Worm (Caenorhabditis elegans) whole organism, midembryonic: ENCODE measurements around the gene nhr-17.

Experiments
- flt-1 ChIP-seq: fragments of 200-800 bp; sonication (Bioruptor generic); IDR thresholded peaks from 2 replicates; pipeline ENCODE4 v1.3.6; 2022; ENCODE audit warnings: missing genetic modification characterization, missing compliant biosample characterization
- med-1 ChIP-seq: sonication (generic microtip); optimal IDR thresholded peaks from 2 replicates; lab custom pipeline; 2017; ENCODE audit warnings: missing genetic modification characterization, mild to moderate bottlenecking, missing compliant biosample characterization, antibody characterized with exemption, missing genetic modification reagents; ENCODE audit not compliant: insufficient read depth
- ref-1 ChIP-seq: fragments of 200-800 bp; sonication (Bioruptor generic); conservative IDR thresholded peaks from 2 replicates; pipeline ENCODE4 v1.3.6; 2022; ENCODE audit warnings: missing genetic modification reagents, missing genetic modification characterization, missing compliant biosample characterization
- ztf-29 ChIP-seq: fragments of 200-800 bp; sonication (Bioruptor generic); IDR thresholded peaks from 2 replicates; pipeline ENCODE4 v1.3.6; 2022; ENCODE audit warnings: missing genetic modification reagents, missing genetic modification characterization, missing compliant biosample characterization

DNA sequence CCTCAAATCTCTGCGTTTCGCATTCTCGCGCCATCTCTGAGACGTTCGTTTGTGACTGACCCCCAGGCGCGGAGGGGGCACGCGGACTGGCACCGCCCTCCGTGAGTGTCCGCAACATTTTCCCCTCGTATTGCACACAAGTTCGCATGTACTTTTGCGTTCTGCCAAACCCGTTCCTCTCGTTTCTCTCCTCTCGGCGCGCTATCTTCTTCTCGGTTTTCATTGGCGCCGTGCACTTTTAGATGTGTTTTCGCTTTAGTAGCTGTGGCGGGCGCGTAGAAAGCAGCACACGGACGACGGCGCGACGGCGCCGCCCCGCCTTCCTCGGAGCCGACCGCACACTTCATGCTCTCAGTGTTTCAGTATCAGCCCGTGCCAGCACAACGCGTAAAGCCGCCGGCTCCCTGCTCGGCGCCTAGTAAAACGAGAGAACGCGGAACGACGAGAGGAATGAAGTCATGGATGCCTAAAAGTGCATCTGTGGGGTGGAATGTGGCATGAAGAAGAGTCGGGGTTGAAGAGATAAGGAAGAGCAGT is 12.2 kb downstream of the nhr-17 start:
- no peak for TF ChIP-seq ztf-29
- no peak for TF ChIP-seq med-1
- no peak for TF ChIP-seq ref-1 (GFP tag; lab: Robert Waterston, UW)
- TF ChIP-seq flt-1 (GFP tag; lab: Robert Waterston, UW), result no peak
